Worm (Caenorhabditis elegans): Measurements from ENCODE around the gene F49E2.2.
A peak's percentile ranks its signal among the peaks of the same experiment; 100 is the strongest.

The F49E2.2 gene

ce11 chrX:9622609-9623008 lies 56.1 kb downstream of the F49E2.2 start (continued):
- TF ChIP-seq hlh-30 (tag; optimal IDR thresholded peaks at IDR 0.05; ENCODE audit: insufficient read depth) = peak; percentile 41
- no peak for TF ChIP-seq cey-2 (tag; optimal IDR thresholded peaks at IDR 0.05; ENCODE audit: borderline replicate concordance, insufficient read depth)
- TF ChIP-seq madf-5 (GFP tag; IDR thresholded peaks at IDR 0.05) = no peak
- TF ChIP-seq sdz-12 (GFP tag; optimal IDR thresholded peaks at IDR 0.05) = no peak
- TF ChIP-seq F10B5.3 (tag; optimal IDR thresholded peaks at IDR 0.05) = no peak
- TF ChIP-seq nhr-48 (tag; optimal IDR thresholded peaks at IDR 0.05) = peak; percentile 35
- TF ChIP-seq nhr-77 (tag; optimal IDR thresholded peaks at IDR 0.05) = no peak
- no peak for TF ChIP-seq nhr-42 (GFP tag; IDR thresholded peaks at IDR 0.05)
- no peak; the same call in 1 of the 2 replicates for TF ChIP-seq snpc-1.2 (GFP tag; IDR thresholded peaks at IDR 0.05)
- TF ChIP-seq daf-19 (GFP tag; conservative IDR thresholded peaks at IDR 0.05) = 0 out of 2 replicates have a peak, but pooled peaks have one; percentile 24
- no peak for TF ChIP-seq ztf-11 (tag; optimal IDR thresholded peaks at IDR 0.05)
- no peak for TF ChIP-seq nhr-76 (tag; optimal IDR thresholded peaks at IDR 0.05)
- peak; percentile 51 for TF ChIP-seq hmg-1.1 (GFP tag; IDR thresholded peaks at IDR 0.05)
- TF ChIP-seq daf-12 (tag; optimal IDR thresholded peaks at IDR 0.05) = no peak
- TF ChIP-seq mxl-3 (GFP tag; optimal IDR thresholded peaks at IDR 0.05) = peak; percentile 36
- TF ChIP-seq dmd-8 (GFP tag; IDR thresholded peaks at IDR 0.05) = peak; percentile 67; the same call in 1 of the 2 replicates
- no peak for TF ChIP-seq nhr-10 (tag; optimal IDR thresholded peaks at IDR 0.05)
- TF ChIP-seq T26A8.4 (GFP tag; IDR thresholded peaks at IDR 0.05) = no peak
- TF ChIP-seq nhr-102 (tag; optimal IDR thresholded peaks at IDR 0.05) = peak; percentile 76
- 0 out of 2 replicates have a peak, but pooled peaks have one; percentile 9 for TF ChIP-seq zfp-3 (GFP tag; conservative IDR thresholded peaks at IDR 0.05)
- TF ChIP-seq lin-29 (GFP tag; IDR thresholded peaks at IDR 0.05) = no peak
- TF ChIP-seq fkh-10 (GFP tag; optimal IDR thresholded peaks at IDR 0.05) = no peak
- peak; percentile 86 for TF ChIP-seq lim-7 (GFP tag; IDR thresholded peaks at IDR 0.05)
- no peak for TF ChIP-seq nhr-41 (GFP tag; IDR thresholded peaks at IDR 0.05)
- TF ChIP-seq mxl-2 (GFP tag; conservative IDR thresholded peaks at IDR 0.05) = no peak
- no peak for TF ChIP-seq ama-1 (optimal IDR thresholded peaks at IDR 0.05)
- TF ChIP-seq ceh-62 (tag; optimal IDR thresholded peaks at IDR 0.05) = no peak
- no peak for TF ChIP-seq R02D3.7 (tag; optimal IDR thresholded peaks at IDR 0.05)
- TF ChIP-seq daf-16 (GFP tag; optimal IDR thresholded peaks at IDR 0.05) = peak; percentile 18 to 84
- TF ChIP-seq daf-16 (tag; optimal IDR thresholded peaks at IDR 0.05) = peak; percentile 65
- TF ChIP-seq zfp-2 (tag; optimal IDR thresholded peaks at IDR 0.05) = no peak
- peak; percentile 3 for TF ChIP-seq gei-8 (GFP tag; optimal IDR thresholded peaks at IDR 0.05)
- TF ChIP-seq Y48G9A.11 (GFP tag; IDR thresholded peaks at IDR 0.05) = peak; percentile 73
- TF ChIP-seq F44E2.7 (GFP tag; IDR thresholded peaks at IDR 0.05) = no peak
- TF ChIP-seq ces-1 (GFP tag; optimal IDR thresholded peaks at IDR 0.05) = no peak
- TF ChIP-seq mes-2 (tag; optimal IDR thresholded peaks at IDR 0.05; ENCODE audit: poor library complexity, severe bottlenecking) = no peak
- 0 out of 2 replicates have a peak, but pooled peaks have one; percentile 35 for TF ChIP-seq dmd-9 (GFP tag; IDR thresholded peaks at IDR 0.05)
- TF ChIP-seq tag-97 (GFP tag; IDR thresholded peaks at IDR 0.05) = no peak
- no peak for TF ChIP-seq unc-62 (GFP tag; optimal IDR thresholded peaks at IDR 0.05 in 1 of 2)
- no peak for TF ChIP-seq unc-62 (tag; optimal IDR thresholded peaks at IDR 0.05)
- peak; percentile 60; the same call in 1 of the 2 replicates for TF ChIP-seq ZK337.2 (GFP tag; IDR thresholded peaks at IDR 0.05)
- 0 out of 2 replicates have a peak, but pooled peaks have one; percentile 32 for TF ChIP-seq saeg-2 (GFP tag; IDR thresholded peaks at IDR 0.05)
- peak; percentile 61 for TF ChIP-seq zip-2 (tag; optimal IDR thresholded peaks at IDR 0.05)
- TF ChIP-seq ctbp-1 (GFP tag; IDR thresholded peaks at IDR 0.05) = 0 out of 2 replicates have a peak, but pooled peaks have one; percentile 33
- no peak for TF ChIP-seq Y105C5A.15 (GFP tag; IDR thresholded peaks at IDR 0.05)
- peak; percentile 44 for TF ChIP-seq rbr-2 (tag; optimal IDR thresholded peaks at IDR 0.05)
- TF ChIP-seq attf-4 (tag; optimal IDR thresholded peaks at IDR 0.05) = no peak
- peak; percentile 82 for TF ChIP-seq vab-7 (GFP tag; IDR thresholded peaks at IDR 0.05)
- TF ChIP-seq lin-1 (GFP tag; IDR thresholded peaks at IDR 0.05) = peak; percentile 41; the same call in 1 of the 2 replicates
- TF ChIP-seq set-16 (GFP tag; IDR thresholded peaks at IDR 0.05) = no peak
- TF ChIP-seq tra-1 (GFP tag; IDR thresholded peaks at IDR 0.05) = peak; percentile 80; the same call in 1 of the 2 replicates
- TF ChIP-seq dmd-6 (GFP tag; IDR thresholded peaks at IDR 0.05) = peak; percentile 52; the same call in 1 of the 2 replicates
